Fruit fly (Drosophila melanogaster): Measurements from ENCODE around the gene Flo2.

DNA sequence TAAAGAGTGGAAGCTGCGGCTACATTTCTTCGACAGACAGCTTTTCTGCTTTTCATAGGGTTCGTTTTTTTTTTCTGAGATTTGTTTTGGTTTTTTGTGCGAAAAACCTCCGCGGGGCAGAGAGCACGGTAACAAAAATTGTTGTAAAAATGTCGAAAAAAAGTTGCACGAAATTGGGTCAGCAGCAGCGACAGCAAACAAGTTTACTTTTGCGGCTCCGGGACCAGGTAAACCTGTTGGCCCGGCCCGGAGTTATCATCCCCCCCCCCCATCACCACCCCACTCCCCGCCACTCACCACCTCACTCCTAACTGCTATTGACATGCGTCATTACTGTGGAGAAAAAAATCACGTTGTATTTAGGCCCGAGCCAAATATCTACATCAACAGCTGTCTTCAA lies 29.2 kb downstream of the Flo2 start:
- TF ChIP-seq Sin3A (optimal IDR thresholded peaks at IDR 0.05) = no peak
- no peak for TF ChIP-seq psq (optimal IDR thresholded peaks at IDR 0.05)

All from Kc167 (cell line).